Worm (Caenorhabditis elegans) whole organism, L1 larva: ENCODE data around the gene cfim-2.

Source experiments
- C34B4.2 ChIP-seq: sonication (generic microtip); optimal IDR thresholded peaks from 2 replicates; lab custom pipeline; 2017; ENCODE audit warnings: mild to moderate bottlenecking, missing genetic modification characterization, missing compliant biosample characterization
- aha-1 ChIP-seq: fragments of 150-350 bp; optimal IDR thresholded peaks from 2 replicates; lab custom pipeline; 2014; ENCODE audit warnings: missing biosample characterization, missing genetic modification characterization
- aly-2 ChIP-seq: fragments of 150-350 bp; optimal IDR thresholded peaks from 2 replicates; lab custom pipeline; 2014; ENCODE audit warnings: missing biosample characterization, missing genetic modification characterization
- ama-1 ChIP-seq: fragments of 150-350 bp; optimal IDR thresholded peaks from 2 replicates; lab custom pipeline; 2014
- blmp-1 ChIP-seq: fragments of 150-350 bp; optimal IDR thresholded peaks from 2 replicates; lab custom pipeline; 2014; ENCODE audit warnings: missing biosample characterization, missing genetic modification characterization
- ceh-82 ChIP-seq, 3 experiments: fragments of 150-350 bp in 1 of 3; sonication (generic microtip) in 2 of 3; optimal IDR thresholded peaks; 2 replicates each; lab custom pipeline; 2014 to 2017; ENCODE audit warnings: missing biosample characterization in 3 of 3, missing genetic modification characterization in 3 of 3
- ces-1 ChIP-seq: fragments of 150-350 bp; optimal IDR thresholded peaks from 2 replicates; lab custom pipeline; 2014; ENCODE audit warnings: missing biosample characterization, missing genetic modification reagents, missing genetic modification characterization
- dpl-1 ChIP-seq, 3 experiments: fragments of 150-350 bp in 2 of 3; sonication (generic microtip) in 1 of 3; optimal IDR thresholded peaks; 2 replicates each; lab custom pipeline; 2014 to 2017; ENCODE audit warnings: missing biosample characterization in 3 of 3, missing genetic modification characterization in 3 of 3, missing genetic modification reagents in 3 of 3
- dsc-1 ChIP-seq: sonication (generic microtip); optimal IDR thresholded peaks from 2 replicates; lab custom pipeline; 2016; ENCODE audit warnings: mild to moderate bottlenecking, missing genetic modification characterization, missing compliant biosample characterization
- efl-1 ChIP-seq, 4 experiments: fragments of 150-350 bp; optimal IDR thresholded peaks in 3 of 4; peaks in 1 of 4; 1 replicate in 1 of 4; 2 replicates in 3 of 4; lab custom pipeline; 2014; ENCODE audit warnings: missing biosample characterization in 2 of 4, missing genetic modification characterization in 2 of 4, missing genetic modification reagents in 2 of 4
- efl-3 ChIP-seq: fragments of 200-800 bp; sonication (Bioruptor generic); optimal IDR thresholded peaks from 2 replicates; lab custom pipeline; 2018; ENCODE audit warnings: mild to moderate bottlenecking, missing genetic modification characterization, missing compliant biosample characterization
- egl-13 ChIP-seq: sonication (generic microtip); optimal IDR thresholded peaks from 2 replicates; lab custom pipeline; 2016; ENCODE audit warnings: missing genotype, missing genetic modification reagents, missing genetic modification characterization, missing compliant biosample characterization
- elt-2 ChIP-seq: sonication (generic microtip); optimal IDR thresholded peaks from 2 replicates; lab custom pipeline; 2016; ENCODE audit warnings: missing genetic modification characterization, mild to moderate bottlenecking, inconsistent platforms, missing compliant biosample characterization, missing genetic modification reagents
- fkh-4 ChIP-seq: sonication (generic microtip); optimal IDR thresholded peaks from 2 replicates; lab custom pipeline; 2016; ENCODE audit warnings: missing compliant biosample characterization, missing genetic modification characterization, borderline replicate concordance
- fkh-8 ChIP-seq: sonication (generic microtip); optimal IDR thresholded peaks from 2 replicates; lab custom pipeline; 2016; ENCODE audit warnings: mild to moderate bottlenecking, missing genetic modification characterization, missing compliant biosample characterization
- grh-1 ChIP-seq: fragments of 200-800 bp; sonication (Bioruptor generic); IDR thresholded peaks from 2 replicates; pipeline ENCODE4 v1.3.6; 2022; ENCODE audit warnings: missing genetic modification reagents, missing genetic modification characterization, missing compliant biosample characterization
- hlh-17 ChIP-seq: fragments of 200-800 bp; sonication (Bioruptor generic); optimal IDR thresholded peaks from 2 replicates; lab custom pipeline; 2018; ENCODE audit warnings: missing genetic modification characterization, mild to moderate bottlenecking, missing compliant biosample characterization, moderate library complexity, borderline replicate concordance
- hlh-4 ChIP-seq: sonication (generic microtip); optimal IDR thresholded peaks from 2 replicates; lab custom pipeline; 2016; ENCODE audit warnings: mild to moderate bottlenecking, missing genetic modification characterization, missing compliant biosample characterization
- isw-1 ChIP-seq: fragments of 200-800 bp; sonication (Bioruptor generic); IDR thresholded peaks from 2 replicates; pipeline ENCODE4 v1.3.6; 2022; ENCODE audit warnings: missing genetic modification characterization, missing compliant biosample characterization
- lin-13 ChIP-seq: fragments of 150-350 bp; optimal IDR thresholded peaks from 2 replicates; lab custom pipeline; 2014; ENCODE audit warnings: missing biosample characterization, missing genetic modification reagents, missing genetic modification characterization
- lin-14 ChIP-seq: fragments of 200-800 bp; sonication (Bioruptor generic); optimal IDR thresholded peaks from 2 replicates; lab custom pipeline; 2018; ENCODE audit warnings: mild to moderate bottlenecking, missing genetic modification characterization, moderate library complexity, missing compliant biosample characterization
- lin-15B ChIP-seq: fragments of 150-350 bp; sonication (generic microtip); optimal IDR thresholded peaks from 3 replicates; lab custom pipeline; 2014; ENCODE audit warnings: missing biosample characterization, missing genetic modification characterization
- lin-35 ChIP-seq, 2 experiments: fragments of 150-350 bp; optimal IDR thresholded peaks; 2 replicates each; lab custom pipeline; 2014; ENCODE audit warnings: missing biosample characterization in 2 of 2, missing genetic modification characterization in 2 of 2, missing genetic modification reagents in 2 of 2
- lin-39 ChIP-seq: fragments of 150-350 bp; optimal IDR thresholded peaks from 2 replicates; lab custom pipeline; 2014; ENCODE audit warnings: missing biosample characterization, missing genetic modification reagents, missing genetic modification characterization
- mab-9 ChIP-seq: fragments of 200-800 bp; sonication (Bioruptor generic); IDR thresholded peaks from 2 replicates; pipeline ENCODE4 v1.3.6; 2022; ENCODE audit warnings: missing genetic modification reagents, missing genetic modification characterization, missing compliant biosample characterization
- mdl-1 ChIP-seq, 2 experiments: fragments of 150-350 bp; optimal IDR thresholded peaks; 2 replicates each; lab custom pipeline; 2014 to 2017; ENCODE audit warnings: missing biosample characterization in 2 of 2, missing genetic modification characterization in 2 of 2, inconsistent platforms in 1 of 2
- mep-1 ChIP-seq: fragments of 150-350 bp; optimal IDR thresholded peaks from 2 replicates; lab custom pipeline; 2014; ENCODE audit warnings: missing biosample characterization, missing genetic modification characterization
- nhr-11 ChIP-seq: fragments of 150-350 bp; optimal IDR thresholded peaks from 2 replicates; lab custom pipeline; 2014; ENCODE audit warnings: missing biosample characterization, missing genetic modification characterization
- nhr-12 ChIP-seq: sonication (generic microtip); optimal IDR thresholded peaks from 2 replicates; lab custom pipeline; 2017; ENCODE audit warnings: missing biosample characterization, missing genetic modification characterization
- nhr-20 ChIP-seq: sonication (generic microtip); optimal IDR thresholded peaks from 2 replicates; lab custom pipeline; 2016; ENCODE audit warnings: mild to moderate bottlenecking, missing genetic modification characterization, missing compliant biosample characterization
- nhr-47 ChIP-seq: sonication (generic microtip); optimal IDR thresholded peaks from 2 replicates; lab custom pipeline; 2016; ENCODE audit warnings: mild to moderate bottlenecking, missing genetic modification characterization, moderate library complexity, missing compliant biosample characterization
- nhr-76 ChIP-seq: sonication (generic microtip); optimal IDR thresholded peaks from 2 replicates; lab custom pipeline; 2017; ENCODE audit warnings: missing biosample characterization, missing genetic modification characterization
- nhr-77 ChIP-seq: fragments of 150-350 bp; optimal IDR thresholded peaks from 2 replicates; lab custom pipeline; 2014; ENCODE audit warnings: missing biosample characterization, missing genetic modification characterization
- nhr-90 ChIP-seq: sonication (generic microtip); optimal IDR thresholded peaks from 2 replicates; lab custom pipeline; 2016; ENCODE audit warnings: mild to moderate bottlenecking, missing genetic modification characterization, missing compliant biosample characterization; ENCODE audit not compliant: poor library complexity
- pax-3 ChIP-seq: fragments of 200-800 bp; sonication (Bioruptor generic); optimal IDR thresholded peaks from 2 replicates; lab custom pipeline; 2018; ENCODE audit warnings: mild to moderate bottlenecking, missing genetic modification characterization, moderate library complexity, missing compliant biosample characterization
- pqm-1 ChIP-seq: sonication (generic microtip); optimal IDR thresholded peaks from 3 replicates; lab custom pipeline; 2017; ENCODE audit warnings: missing biosample characterization, missing genetic modification characterization
- skn-1 ChIP-seq: fragments of 150-350 bp; optimal IDR thresholded peaks from 2 replicates; lab custom pipeline; 2014; ENCODE audit warnings: missing biosample characterization, missing genetic modification characterization
- snpc-4 ChIP-seq: fragments of 150-350 bp; optimal IDR thresholded peaks from 2 replicates; lab custom pipeline; 2014; ENCODE audit warnings: missing biosample characterization, missing genetic modification characterization
- snu-23 ChIP-seq: sonication (generic microtip); optimal IDR thresholded peaks from 2 replicates; lab custom pipeline; 2016; ENCODE audit warnings: missing genetic modification characterization, missing compliant biosample characterization
- sptf-1 ChIP-seq: fragments of 150-350 bp; optimal IDR thresholded peaks from 2 replicates; lab custom pipeline; 2014; ENCODE audit warnings: missing biosample characterization, missing genetic modification characterization
- sup-37 ChIP-seq: fragments of 200-800 bp; sonication (Bioruptor generic); optimal IDR thresholded peaks from 2 replicates; lab custom pipeline; 2018; ENCODE audit warnings: mild to moderate bottlenecking, missing genetic modification characterization, missing compliant biosample characterization
- tlp-1 ChIP-seq: fragments of 150-350 bp; optimal IDR thresholded peaks from 2 replicates; lab custom pipeline; 2014; ENCODE audit warnings: missing biosample characterization, missing genetic modification characterization
- unc-30 ChIP-seq: sonication (generic microtip); optimal IDR thresholded peaks from 2 replicates; lab custom pipeline; 2017; ENCODE audit warnings: missing biosample characterization, missing genetic modification characterization
- unc-62 ChIP-seq: fragments of 150-350 bp; optimal IDR thresholded peaks from 2 replicates; lab custom pipeline; 2014; ENCODE audit warnings: missing biosample characterization, missing genetic modification reagents, missing genetic modification characterization
- unc-98 ChIP-seq: fragments of 200-800 bp; sonication (Bioruptor generic); IDR thresholded peaks from 2 replicates; pipeline ENCODE4 v1.3.6; 2022; ENCODE audit warnings: missing genetic modification characterization, missing compliant biosample characterization
- vab-15 ChIP-seq: sonication (generic microtip); optimal IDR thresholded peaks from 2 replicates; lab custom pipeline; 2017; ENCODE audit warnings: missing genotype, mild to moderate bottlenecking, missing genetic modification characterization, missing compliant biosample characterization
- zip-4 ChIP-seq: fragments of 200-800 bp; sonication (Bioruptor generic); optimal IDR thresholded peaks from 2 replicates; lab custom pipeline; 2018; ENCODE audit warnings: mild to moderate bottlenecking, missing genetic modification characterization, moderate library complexity, missing compliant biosample characterization
- ztf-11 ChIP-seq, 2 experiments: sonication (generic microtip); optimal IDR thresholded peaks; 2 replicates each; lab custom pipeline; 2016 to 2017; ENCODE audit warnings: missing genetic modification characterization in 2 of 2, missing biosample characterization in 1 of 2, missing compliant biosample characterization in 1 of 2

The cfim-2 gene

DNA sequence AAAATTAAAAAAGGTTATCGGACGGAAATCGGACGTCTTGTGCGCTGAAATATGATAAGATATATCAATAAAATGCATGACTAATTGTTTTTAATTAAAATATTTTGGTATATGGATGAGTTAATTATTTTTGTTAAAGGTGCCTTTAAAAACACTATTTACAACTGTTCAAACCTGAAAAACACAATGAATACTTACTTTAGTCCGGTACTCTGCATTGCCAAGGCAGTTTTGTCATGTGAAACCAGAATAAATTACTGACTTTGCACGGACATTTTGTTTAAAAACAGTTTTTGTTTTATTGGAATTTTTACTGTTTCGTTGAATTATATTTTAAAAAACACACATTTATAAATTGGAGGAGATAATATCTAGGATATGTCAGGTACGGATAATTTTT lies 41.9 kb downstream of the cfim-2 start, which contains the start of gene suex-2:
suex-2 (plus strand) TSS at position 301 of the 400 bp plus-strand sequence.
- TF ChIP-seq tlp-1 (no peak), efl-1 (optimal IDR thresholded peaks at IDR 0.05; lab: Kevin White, UChicago) (no peak), efl-1 (GFP tag; optimal IDR thresholded peaks at IDR 0.05 in 1 of 2; lab: Kevin White, UChicago) (peak in 1 of 2 experiments; percentile 63)

DNA sequence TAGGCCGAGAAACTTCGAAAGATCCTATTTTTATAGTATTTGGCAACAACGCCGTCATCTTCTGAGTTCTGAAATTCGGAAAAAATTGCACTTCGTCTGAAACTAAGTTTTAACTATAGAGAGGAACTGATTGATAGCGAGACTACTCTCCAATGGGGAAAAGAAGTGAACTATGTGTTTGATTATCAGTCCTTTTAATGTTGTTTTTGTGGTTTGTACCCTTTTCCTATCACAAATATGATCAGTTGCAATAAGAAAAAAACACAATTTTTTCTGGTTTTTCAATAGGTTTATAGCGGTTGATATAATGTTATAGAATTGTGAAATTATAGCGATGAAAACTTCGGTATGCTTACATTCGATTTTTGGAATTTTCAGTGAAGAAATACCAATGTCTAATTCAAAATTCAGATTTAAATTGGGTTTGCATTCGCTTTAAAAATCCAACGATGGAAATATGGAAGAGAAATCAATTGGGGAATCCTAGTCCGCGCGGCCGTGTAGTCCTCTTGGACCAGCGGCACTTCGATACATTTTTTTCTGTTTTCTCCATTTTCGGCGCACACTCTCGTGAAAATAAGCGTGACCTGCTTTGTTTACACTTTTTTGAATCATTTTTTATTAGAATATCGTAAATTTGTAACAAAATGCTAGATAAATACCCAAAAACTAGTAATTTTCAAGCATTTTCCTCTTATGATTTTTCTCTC lies 47.3 kb downstream of the cfim-2 start, which contains the start of gene C53B4.3:
C53B4.3 (minus strand) TSS at position 464 of the 710 bp plus-strand sequence.
- TF ChIP-seq dpl-1 (GFP tag; optimal IDR thresholded peaks at IDR 0.05; lab: Kevin White, UChicago), result peak; percentile 42 to 67 (median 63)
- TF ChIP-seq aha-1 (tag; lab: Kevin White, UChicago), result no peak
- TF ChIP-seq ces-1 (GFP tag; lab: Kevin White, UChicago), result no peak
- TF ChIP-seq aly-2 (tag; lab: Kevin White, UChicago), result no peak
- TF ChIP-seq nhr-47 (tag; lab: Kevin White, UChicago), result peak; percentile 92
- no peak for TF ChIP-seq C34B4.2 (tag; lab: Kevin White, UChicago)
- TF ChIP-seq nhr-77 (tag; lab: Kevin White, UChicago), result no peak
- peak; percentile 49 for TF ChIP-seq mep-1 (tag; lab: Kevin White, UChicago)
- TF ChIP-seq vab-15, result peak; percentile 68
- peak; percentile 95 for TF ChIP-seq nhr-90 (tag; lab: Kevin White, UChicago)
- peak; percentile 96 for TF ChIP-seq dsc-1 (tag; lab: Kevin White, UChicago)
- peak; percentile 12 for TF ChIP-seq efl-3 (GFP tag; lab: Kevin White, UChicago)
- TF ChIP-seq snpc-4 (tag; lab: Kevin White, UChicago), result peak; percentile 64
- TF ChIP-seq unc-98 (GFP tag; lab: Robert Waterston, UW), result peak; percentile 75
- TF ChIP-seq lin-15B (tag; lab: Kevin White, UChicago), result peak; percentile 60
- TF ChIP-seq zip-4 (GFP tag; lab: Kevin White, UChicago), result peak; percentile 53
- peak; percentile 63 to 67 for TF ChIP-seq efl-1 (optimal IDR thresholded peaks at IDR 0.05; lab: Kevin White, UChicago)
- peak; percentile 59 to 95 for TF ChIP-seq efl-1 (GFP tag; optimal IDR thresholded peaks at IDR 0.05 in 1 of 2; lab: Kevin White, UChicago)
- TF ChIP-seq lin-39 (tag; lab: Kevin White, UChicago), result peak; percentile 63
- TF ChIP-seq ceh-82 (tag; optimal IDR thresholded peaks at IDR 0.05; lab: Kevin White, UChicago), result peak; percentile 54 to 70 (median 58)
- TF ChIP-seq ama-1 (lab: Kevin White, UChicago), result no peak
- peak; percentile 52 to 60 for TF ChIP-seq lin-35 (GFP tag; optimal IDR thresholded peaks at IDR 0.05; lab: Kevin White, UChicago)
- no peak for TF ChIP-seq nhr-12
- TF ChIP-seq fkh-4 (tag; lab: Kevin White, UChicago), result peak; percentile 97
- TF ChIP-seq ztf-11 (tag; optimal IDR thresholded peaks at IDR 0.05; lab: Kevin White, UChicago), result peak in 1 of 2 experiments; percentile 96
- no peak for TF ChIP-seq nhr-11
- peak; percentile 56 for TF ChIP-seq blmp-1 (tag; lab: Kevin White, UChicago)
- TF ChIP-seq hlh-17 (GFP tag; lab: Kevin White, UChicago), result no peak
- peak; percentile 82 for TF ChIP-seq mab-9 (GFP tag; lab: Robert Waterston, UW)
- TF ChIP-seq nhr-20 (tag; lab: Kevin White, UChicago), result peak; percentile 89
- TF ChIP-seq pqm-1 (tag; lab: Kevin White, UChicago), result no peak
- TF ChIP-seq fkh-8 (tag; lab: Kevin White, UChicago), result peak; percentile 76
- TF ChIP-seq lin-13 (GFP tag; lab: Kevin White, UChicago), result peak; percentile 34
- peak; percentile 80 for TF ChIP-seq hlh-4 (tag; lab: Kevin White, UChicago)
- peak; percentile 32 for TF ChIP-seq sup-37 (GFP tag; lab: Kevin White, UChicago)
- TF ChIP-seq grh-1 (GFP tag; lab: Robert Waterston, UW), result 0 out of 2 replicates have a peak, but pooled peaks have one; percentile 24
- TF ChIP-seq isw-1 (GFP tag; lab: Robert Waterston, UW), result peak; percentile 68
- peak in 1 of 2 experiments; percentile 42 for TF ChIP-seq mdl-1 (tag; optimal IDR thresholded peaks at IDR 0.05; lab: Kevin White, UChicago)
- TF ChIP-seq unc-62 (GFP tag; lab: Kevin White, UChicago), result no peak
- no peak for TF ChIP-seq sptf-1
- peak; percentile 88 for TF ChIP-seq pax-3
- no peak for TF ChIP-seq nhr-76
- TF ChIP-seq unc-30 (tag; lab: Kevin White, UChicago), result no peak
- peak; percentile 86 for TF ChIP-seq lin-14 (GFP tag; lab: Kevin White, UChicago)
- peak; percentile 55 for TF ChIP-seq elt-2 (tag; lab: Kevin White, UChicago)
- peak; percentile 16 for TF ChIP-seq skn-1 (tag; lab: Kevin White, UChicago)
- TF ChIP-seq snu-23 (GFP tag; lab: Kevin White, UChicago), result peak; percentile 91
- peak; percentile 94 for TF ChIP-seq egl-13 (tag; lab: Kevin White, UChicago)
